Fruit fly (Drosophila melanogaster) whole organism, adult: ENCODE results near the gene Ir85a.

ENCODE experiments used
- CG14711 ChIP-seq: fragments of 200-800 bp; sonication (Bioruptor generic); optimal IDR thresholded peaks from 2 replicates; lab custom pipeline; 2018; ENCODE audit warnings: missing biosample characterization, mild to moderate bottlenecking, missing genetic modification characterization, moderate library complexity
- CG5204 ChIP-seq: fragments of 200-800 bp; sonication (Bioruptor generic); optimal IDR thresholded peaks from 2 replicates; lab custom pipeline; 2016; ENCODE audit warnings: missing biosample characterization, missing genetic modification characterization
- CG7045 ChIP-seq: fragments of 200-800 bp; sonication (Bioruptor generic); optimal IDR thresholded peaks from 2 replicates; lab custom pipeline; 2017; ENCODE audit warnings: missing biosample characterization, mild to moderate bottlenecking, missing genetic modification characterization
- CG7101 ChIP-seq: fragments of 200-800 bp; sonication (Bioruptor generic); optimal IDR thresholded peaks from 2 replicates; lab custom pipeline; 2018; ENCODE audit warnings: missing biosample characterization, mild to moderate bottlenecking, missing genetic modification characterization, moderate library complexity
- Clk ChIP-seq: fragments of 200-800 bp; sonication (Bioruptor generic); optimal IDR thresholded peaks from 2 replicates; lab custom pipeline; 2017; ENCODE audit warnings: missing biosample characterization, missing genetic modification characterization
- Crg-1 ChIP-seq: fragments of 200-800 bp; sonication (Bioruptor generic); optimal IDR thresholded peaks from 2 replicates; lab custom pipeline; 2016; ENCODE audit warnings: missing biosample characterization, missing genetic modification characterization
- Mnt ChIP-seq: fragments of 200-800 bp; sonication (Bioruptor generic); optimal IDR thresholded peaks from 2 replicates; lab custom pipeline; 2016; ENCODE audit warnings: missing biosample characterization, mild to moderate bottlenecking, missing genetic modification characterization
- cic ChIP-seq: fragments of 200-800 bp; sonication (Bioruptor generic); optimal IDR thresholded peaks from 2 replicates; lab custom pipeline; 2017; ENCODE audit warnings: missing biosample characterization, mild to moderate bottlenecking, missing genetic modification characterization, moderate library complexity
- cnc ChIP-seq, 2 experiments: fragments of >200 bp; optimal IDR thresholded peaks; 2 replicates each; lab custom pipeline; 2017
- kay ChIP-seq: fragments of 200-800 bp; sonication (Bioruptor generic); peaks from one replicate; lab custom pipeline; 2016; ENCODE audit warnings: missing biosample characterization, missing genetic modification characterization, borderline replicate concordance
- ovo ChIP-seq: fragments of 200-800 bp; sonication (Bioruptor generic); optimal IDR thresholded peaks from 2 replicates; lab custom pipeline; 2016; ENCODE audit warnings: missing biosample characterization, missing genetic modification characterization
- pad ChIP-seq: fragments of 200-800 bp; sonication (Bioruptor generic); optimal IDR thresholded peaks from 3 replicates; lab custom pipeline; 2017; ENCODE audit warnings: missing biosample characterization, missing genetic modification characterization, mild to moderate bottlenecking, moderate library complexity, missing genetic modification reagents
- toe ChIP-seq: fragments of 200-800 bp; sonication (Bioruptor generic); optimal IDR thresholded peaks from 2 replicates; lab custom pipeline; 2016; ENCODE audit warnings: missing biosample characterization, missing genetic modification characterization

dm6 chr3R:8793726-8794125 lies 758 bp upstream of the Ir85a start:
- no peak for TF ChIP-seq CG14711 (tag; lab: Kevin White, UChicago)
- no peak for TF ChIP-seq kay (GFP tag; lab: Kevin White, UChicago)
- no peak for TF ChIP-seq cic (GFP tag; lab: Kevin White, UChicago)
- no peak for TF ChIP-seq CG7045 (GFP tag; lab: Kevin White, UChicago)
- TF ChIP-seq Crg-1 (GFP tag; lab: Kevin White, UChicago): no peak
- TF ChIP-seq CG7101 (tag; lab: Kevin White, UChicago): no peak
- no peak for TF ChIP-seq Mnt
- TF ChIP-seq pad (GFP tag; lab: Kevin White, UChicago): no peak
- TF ChIP-seq toe: no peak
- no peak for TF ChIP-seq ovo (GFP tag; lab: Kevin White, UChicago)
- TF ChIP-seq cnc (optimal IDR thresholded peaks at IDR 0.05; lab: Kevin White, UChicago): no peak
- no peak for TF ChIP-seq CG5204 (GFP tag; lab: Kevin White, UChicago)
- TF ChIP-seq Clk (GFP tag; lab: Kevin White, UChicago): no peak
